Fruit fly (Drosophila melanogaster): ENCODE measurements around the gene Atg12.
A peak's percentile ranks its signal among the peaks of the same experiment; 100 is the strongest.

Gene Atg12

DNA sequence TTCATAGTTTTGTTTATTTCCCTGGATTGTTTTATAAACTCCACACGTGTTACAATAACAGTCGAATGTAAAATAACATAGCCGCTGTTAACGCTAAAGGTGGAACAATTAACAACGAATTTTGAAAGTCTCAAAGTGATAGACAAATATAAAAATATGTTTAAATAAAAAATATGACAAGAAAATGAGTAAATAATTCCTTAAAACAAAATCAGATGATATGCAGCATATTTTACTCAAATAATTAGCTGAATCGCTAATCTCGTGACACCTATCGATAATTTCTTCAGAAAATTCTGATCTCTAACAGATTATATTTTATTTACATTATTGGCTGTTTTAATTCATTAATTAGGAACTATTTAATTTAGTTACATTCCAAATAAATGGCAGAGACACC lies at the start of gene Atg12, which contains the start of gene CG5645:
Gene Atg12 (plus strand): TSS at position 338 of the 400 bp plus-strand sequence.
Gene CG5645 (minus strand): TSS at position 77 of the 400 bp plus-strand sequence.
- TF ChIP-seq CG7368 (GFP tag; optimal IDR thresholded peaks at IDR 0.05) (peak; percentile 42), CG6163 (GFP tag; IDR thresholded peaks at IDR 0.05) (no peak), Blimp-1 (GFP tag; optimal IDR thresholded peaks at IDR 0.05) (no peak), ss (GFP tag; optimal IDR thresholded peaks at IDR 0.05) (peak; percentile 12 to 66), CG11902 (GFP tag; optimal IDR thresholded peaks at IDR 0.05) (peak; percentile 30), CG6854 (GFP tag; optimal IDR thresholded peaks at IDR 0.05) (no peak), Gug (GFP tag; IDR thresholded peaks at IDR 0.05) (no peak), Hr39 (GFP tag; optimal IDR thresholded peaks at IDR 0.05) (peak; percentile 26), CG3032 (tag; optimal IDR thresholded peaks at IDR 0.05) (peak; percentile 68), CG11294 (GFP tag; IDR thresholded peaks at IDR 0.05) (no peak), fkh (GFP tag; optimal IDR thresholded peaks at IDR 0.05) (peak; percentile 69), CG8119 (GFP tag; IDR thresholded peaks at IDR 0.05) (peak; percentile 15; the same call in 1 of the 3 replicates), Sox15 (GFP tag; optimal IDR thresholded peaks at IDR 0.05) (no peak), Ets96B (tag; optimal IDR thresholded peaks at IDR 0.05) (peak; percentile 52), dsx (GFP tag; optimal IDR thresholded peaks at IDR 0.05; ENCODE audit: poor library complexity, severe bottlenecking) (peak; percentile 69), vri (GFP tag; optimal IDR thresholded peaks at IDR 0.05) (no peak), Sox102F (GFP tag; optimal IDR thresholded peaks at IDR 0.05) (no peak), Hr38 (GFP tag; optimal IDR thresholded peaks at IDR 0.05) (no peak), CG10669 (GFP tag; optimal IDR thresholded peaks at IDR 0.05) (peak; percentile 69), CG10631 (GFP tag; optimal IDR thresholded peaks at IDR 0.05) (peak; percentile 71), CG31627 (GFP tag; optimal IDR thresholded peaks at IDR 0.05) (peak; percentile 48), salr (GFP tag; optimal IDR thresholded peaks at IDR 0.05) (peak in 1 of 2 experiments; percentile 24), CG15336 (GFP tag; IDR thresholded peaks at IDR 0.05) (peak; percentile 48), CG6792 (GFP tag; optimal IDR thresholded peaks at IDR 0.05) (peak; percentile 52), fd59A (GFP tag; optimal IDR thresholded peaks at IDR 0.05) (no peak), achi (GFP tag; optimal IDR thresholded peaks at IDR 0.05) (peak; percentile 54), CG34406 (GFP tag; optimal IDR thresholded peaks at IDR 0.05) (peak; percentile 16), Eip78C (GFP tag) (peak; percentile 92), Lpt (GFP tag; optimal IDR thresholded peaks at IDR 0.05) (peak; percentile 12), esn (GFP tag; optimal IDR thresholded peaks at IDR 0.05) (peak; percentile 80), CG9139 (GFP tag; optimal IDR thresholded peaks at IDR 0.05) (no peak), Eip75B (GFP tag; optimal IDR thresholded peaks at IDR 0.05) (peak; percentile 59), fd85E (GFP tag; optimal IDR thresholded peaks at IDR 0.05) (peak; percentile 38), CG6276 (GFP tag; optimal IDR thresholded peaks at IDR 0.05) (no peak), Sox14 (GFP tag; optimal IDR thresholded peaks at IDR 0.05) (peak; percentile 43), Hr4 (GFP tag; optimal IDR thresholded peaks at IDR 0.05) (peak; percentile 65), CG4318 (GFP tag; optimal IDR thresholded peaks at IDR 0.05) (no peak), pdm3 (GFP tag; optimal IDR thresholded peaks at IDR 0.05) (peak; percentile 63), Eip93F (GFP tag; optimal IDR thresholded peaks at IDR 0.05) (peak; percentile 18), CG3919 (GFP tag; optimal IDR thresholded peaks at IDR 0.05) (peak; percentile 72), dac (GFP tag; optimal IDR thresholded peaks at IDR 0.05) (no peak), svp (GFP tag) (peak; percentile 74), acj6 (GFP tag; optimal IDR thresholded peaks at IDR 0.05) (peak; percentile 56), Smox (GFP tag; optimal IDR thresholded peaks at IDR 0.05) (no peak), lz (GFP tag; optimal IDR thresholded peaks at IDR 0.05) (peak; percentile 61), cyc (GFP tag; optimal IDR thresholded peaks at IDR 0.05) (peak; percentile 72), CG1621 (tag; optimal IDR thresholded peaks at IDR 0.05) (no peak), CG8632 (GFP tag; optimal IDR thresholded peaks at IDR 0.05) (peak; percentile 44), CG6808 (GFP tag; optimal IDR thresholded peaks at IDR 0.05) (no peak), spab (GFP tag; optimal IDR thresholded peaks at IDR 0.05) (no peak), eg (GFP tag; IDR thresholded peaks at IDR 0.05) (peak; percentile 54), CG8319 (GFP tag; optimal IDR thresholded peaks at IDR 0.05) (peak; percentile 14)
